Fruit fly (Drosophila melanogaster): Measurements from ENCODE around the gene CG43725.

CG43725 gene

dm6 chr2L:11057333-11058110 is 17.8 kb upstream of the CG43725 start (continued):
- peak; percentile 46 for TF ChIP-seq mam (GFP tag; optimal IDR thresholded peaks at IDR 0.05)
- no peak for TF ChIP-seq MESR4 (GFP tag; optimal IDR thresholded peaks at IDR 0.05)
- TF ChIP-seq nau (GFP tag; optimal IDR thresholded peaks at IDR 0.05), result peak; percentile 63
- no peak for TF ChIP-seq CG6791 (GFP tag; IDR thresholded peaks at IDR 0.05; ENCODE audit: partially characterized antibody)
- peak; percentile 7; the same call in 1 of the 2 replicates for TF ChIP-seq CG4404 (GFP tag; IDR thresholded peaks at IDR 0.05)
- TF ChIP-seq HLH3B (GFP tag; IDR thresholded peaks at IDR 0.05), result peak; percentile 51
- peak; percentile 49 for TF ChIP-seq CG6765 (GFP tag; optimal IDR thresholded peaks at IDR 0.05)
- TF ChIP-seq zen2 (GFP tag; IDR thresholded peaks at IDR 0.05; ENCODE audit: partially characterized antibody), result no peak
- TF ChIP-seq CG1024 (GFP tag; IDR thresholded peaks at IDR 0.05), result peak; percentile 45; the same call in 1 of the 2 replicates
- TF ChIP-seq CG12391 (tag; optimal IDR thresholded peaks at IDR 0.05), result peak; percentile 67
- peak; percentile 81 for TF ChIP-seq CG8924 (tag; optimal IDR thresholded peaks at IDR 0.05)
- TF ChIP-seq CG11560 (tag; IDR thresholded peaks at IDR 0.05), result peak; percentile 77; the same call in 2 of the 3 replicates
- peak; percentile 56 for TF ChIP-seq CG30431 (GFP tag; optimal IDR thresholded peaks at IDR 0.05)
- TF ChIP-seq CG14441 (GFP tag; IDR thresholded peaks at IDR 0.05), result peak; percentile 59
- TF ChIP-seq dpn (GFP tag; optimal IDR thresholded peaks at IDR 0.05), result peak; percentile 43 to 86
- TF ChIP-seq prd (optimal IDR thresholded peaks at IDR 0.05), result no peak
- peak; percentile 68; the same call in 2 of the 3 replicates for TF ChIP-seq prd (GFP tag; IDR thresholded peaks at IDR 0.05)
- no peak for TF ChIP-seq CG7271 (tag; optimal IDR thresholded peaks at IDR 0.05)
- TF ChIP-seq B-H1 (GFP tag; IDR thresholded peaks at IDR 0.05), result peak; percentile 71
- TF ChIP-seq D (optimal IDR thresholded peaks at IDR 0.05), result no peak
- peak; percentile 75 for TF ChIP-seq D (GFP tag; optimal IDR thresholded peaks at IDR 0.05)
- peak; percentile 71 for TF ChIP-seq Hmr (GFP tag; optimal IDR thresholded peaks at IDR 0.05)
- peak; percentile 68 for TF ChIP-seq CG10147 (GFP tag; optimal IDR thresholded peaks at IDR 0.05)
- peak; percentile 50 for TF ChIP-seq tx (GFP tag; optimal IDR thresholded peaks at IDR 0.05)
- no peak; the same call in 1 of the 2 replicates for TF ChIP-seq ham (GFP tag; IDR thresholded peaks at IDR 0.05)
- TF ChIP-seq sima (GFP tag; optimal IDR thresholded peaks at IDR 0.05), result no peak
- TF ChIP-seq Dad (GFP tag; optimal IDR thresholded peaks at IDR 0.05), result peak; percentile 52
- TF ChIP-seq pzg (GFP tag; optimal IDR thresholded peaks at IDR 0.05), result no peak
- TF ChIP-seq E2f2 (GFP tag; IDR thresholded peaks at IDR 0.05), result peak; percentile 71
- TF ChIP-seq chinmo (GFP tag; IDR thresholded peaks at IDR 0.05; ENCODE audit: partially characterized antibody), result peak; percentile 78; the same call in 2 of the 4 replicates
- no peak for TF ChIP-seq Nf-YA (GFP tag; IDR thresholded peaks at IDR 0.05)
- TF ChIP-seq B-H2 (GFP tag; optimal IDR thresholded peaks at IDR 0.05), result peak; percentile 19
- TF ChIP-seq da (GFP tag; optimal IDR thresholded peaks at IDR 0.05), result peak; percentile 27
- peak; percentile 92 for TF ChIP-seq Ptx1 (GFP tag; IDR thresholded peaks at IDR 0.05)
- TF ChIP-seq Gug (GFP tag; IDR thresholded peaks at IDR 0.05), result peak; percentile 80
- TF ChIP-seq CG14860 (GFP tag; IDR thresholded peaks at IDR 0.05; ENCODE audit: partially characterized antibody), result no peak
- TF ChIP-seq lmd (GFP tag; IDR thresholded peaks at IDR 0.05), result peak; percentile 88
- peak; percentile 40 for TF ChIP-seq ind (GFP tag; optimal IDR thresholded peaks at IDR 0.05)
- TF ChIP-seq Dip2 (GFP tag; IDR thresholded peaks at IDR 0.05), result no peak
- no peak for TF ChIP-seq CG15479 (GFP tag; optimal IDR thresholded peaks at IDR 0.05)
- TF ChIP-seq CG11723 (GFP tag; optimal IDR thresholded peaks at IDR 0.05), result peak; percentile 56
- no peak for TF ChIP-seq gfzf (GFP tag; optimal IDR thresholded peaks at IDR 0.05)
- TF ChIP-seq phol (tag; optimal IDR thresholded peaks at IDR 0.05), result peak; percentile 76
- peak; percentile 44; the same call in 1 of the 2 replicates for TF ChIP-seq danr (GFP tag; IDR thresholded peaks at IDR 0.05)
- peak; percentile 29 for TF ChIP-seq CG11398 (GFP tag; optimal IDR thresholded peaks at IDR 0.05)
- peak; percentile 44 for TF ChIP-seq salm (tag; optimal IDR thresholded peaks at IDR 0.05)
- peak; percentile 61 for TF ChIP-seq ci (GFP tag; IDR thresholded peaks at IDR 0.05)
- peak; percentile 62 for TF ChIP-seq CG6254 (GFP tag; optimal IDR thresholded peaks at IDR 0.05)
- no peak for TF ChIP-seq Lpt (GFP tag; optimal IDR thresholded peaks at IDR 0.05)
- TF ChIP-seq NC2β (GFP tag; optimal IDR thresholded peaks at IDR 0.05), result peak; percentile 72
